Fruit fly (Drosophila melanogaster) S2 (cell line): ENCODE measurements around the gene Sfp26Ad.

Source experiments
- CG8478 ChIP-seq: fragments of >200 bp; optimal IDR thresholded peaks from 2 replicates; lab custom pipeline; 2018
- CTCF ChIP-seq, 2 experiments: fragments of >200 bp; optimal IDR thresholded peaks; 2 replicates each; lab custom pipeline; 2018

DNA sequence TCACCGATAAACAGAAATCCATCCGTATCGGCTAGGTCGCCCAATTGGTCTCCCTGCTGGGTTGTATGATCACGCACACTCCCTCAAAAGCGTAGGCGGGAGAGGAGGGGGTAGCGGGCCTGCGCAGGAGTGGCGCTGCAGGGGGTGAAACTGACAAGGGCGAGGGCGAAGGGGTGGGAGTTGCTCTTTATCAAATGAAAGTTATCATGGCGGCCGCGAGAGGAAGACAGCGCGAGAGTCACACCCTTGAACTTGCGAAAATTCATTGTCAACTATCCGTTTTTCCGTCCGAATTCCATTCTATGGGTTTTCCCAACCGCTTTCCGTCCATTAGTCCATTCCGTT lies 35.9 kb upstream of the Sfp26Ad start:
- TF ChIP-seq CG8478 (lab: Kevin White, UChicago), result no peak
- TF ChIP-seq CTCF (optimal IDR thresholded peaks at IDR 0.05; lab: Kevin White, UChicago), result no peak
